Worm (Caenorhabditis elegans) whole organism, L2 larva: Measurements from ENCODE around the gene F59A6.10.

Experiments used
- F13H6.1 ChIP-seq: sonication (generic microtip); optimal IDR thresholded peaks from 2 replicates; lab custom pipeline; 2016; ENCODE audit warnings: missing genetic modification characterization, missing compliant biosample characterization
- R02D3.7 ChIP-seq: fragments of 150-350 bp; optimal IDR thresholded peaks from 2 replicates; lab custom pipeline; 2014; ENCODE audit warnings: missing biosample characterization, missing genetic modification characterization
- Y55F3AM.14 ChIP-seq: fragments of 200-800 bp; sonication (Bioruptor generic); optimal IDR thresholded peaks from 2 replicates; lab custom pipeline; 2018; ENCODE audit warnings: mild to moderate bottlenecking, missing genetic modification characterization, missing compliant biosample characterization
- ZK546.5 ChIP-seq: sonication (generic microtip); optimal IDR thresholded peaks from 2 replicates; lab custom pipeline; 2017; ENCODE audit warnings: missing biosample characterization, missing genetic modification characterization
- alr-1 ChIP-seq: fragments of 150-350 bp; optimal IDR thresholded peaks from 2 replicates; lab custom pipeline; 2014; ENCODE audit warnings: missing biosample characterization, missing genetic modification characterization
- aly-2 ChIP-seq: fragments of 150-350 bp; optimal IDR thresholded peaks from 2 replicates; lab custom pipeline; 2014; ENCODE audit warnings: missing biosample characterization, missing genetic modification characterization
- ama-1 ChIP-seq: fragments of 150-350 bp; optimal IDR thresholded peaks from 2 replicates; lab custom pipeline; 2018; ENCODE audit warnings: inconsistent platforms
- blmp-1 ChIP-seq: sonication (generic microtip); optimal IDR thresholded peaks from 2 replicates; lab custom pipeline; 2017; ENCODE audit warnings: missing genetic modification characterization, mild to moderate bottlenecking, missing compliant biosample characterization, antibody characterized with exemption, moderate library complexity; ENCODE audit not compliant: insufficient read depth
- ceh-16 ChIP-seq: fragments of 150-350 bp; optimal IDR thresholded peaks from 2 replicates; lab custom pipeline; 2014; ENCODE audit warnings: missing biosample characterization, missing genetic modification characterization
- ceh-82 ChIP-seq: fragments of 150-350 bp; optimal IDR thresholded peaks from 2 replicates; lab custom pipeline; 2014; ENCODE audit warnings: missing biosample characterization, missing genetic modification characterization
- crh-2 ChIP-seq: sonication (generic microtip); optimal IDR thresholded peaks from 2 replicates; lab custom pipeline; 2017; ENCODE audit warnings: missing biosample characterization, missing genetic modification characterization
- egl-27 ChIP-seq: sonication (generic microtip); optimal IDR thresholded peaks from 3 replicates; lab custom pipeline; 2017; ENCODE audit warnings: missing biosample characterization, missing genetic modification reagents, missing genetic modification characterization
- elt-1 ChIP-seq: fragments of 150-350 bp; optimal IDR thresholded peaks from 2 replicates; lab custom pipeline; 2014; ENCODE audit warnings: missing biosample characterization, missing genetic modification characterization
- elt-3 ChIP-seq: sonication (generic microtip); optimal IDR thresholded peaks from 2 replicates; lab custom pipeline; 2017; ENCODE audit warnings: missing biosample characterization, missing genetic modification characterization
- fos-1 ChIP-seq: fragments of 150-350 bp; optimal IDR thresholded peaks from 2 replicates; lab custom pipeline; 2014; ENCODE audit warnings: missing biosample characterization, missing genetic modification characterization
- gmeb-1 ChIP-seq: fragments of 150-350 bp; optimal IDR thresholded peaks from 2 replicates; lab custom pipeline; 2014; ENCODE audit warnings: missing biosample characterization, missing genetic modification characterization
- lin-11 ChIP-seq: fragments of 150-350 bp; sonication (generic microtip); optimal IDR thresholded peaks from 2 replicates; lab custom pipeline; 2014; ENCODE audit warnings: missing biosample characterization, missing genetic modification characterization, inconsistent platforms, mixed read lengths
- lin-13 ChIP-seq: fragments of 150-350 bp; optimal IDR thresholded peaks from 2 replicates; lab custom pipeline; 2014; ENCODE audit warnings: missing biosample characterization, missing genetic modification reagents, missing genetic modification characterization
- lin-39 ChIP-seq: fragments of 150-350 bp; optimal IDR thresholded peaks from 2 replicates; lab custom pipeline; 2014; ENCODE audit warnings: missing biosample characterization, missing genetic modification reagents, missing genetic modification characterization
- lsy-2 ChIP-seq, 2 experiments: fragments of 150-350 bp in 1 of 2; sonication (generic microtip) in 1 of 2; optimal IDR thresholded peaks; 2 replicates each; lab custom pipeline; 2014 to 2017; ENCODE audit warnings: missing biosample characterization in 2 of 2, missing genetic modification characterization in 2 of 2
- mab-5 ChIP-seq: fragments of 150-350 bp; optimal IDR thresholded peaks from 2 replicates; lab custom pipeline; 2014; ENCODE audit warnings: missing biosample characterization, missing genetic modification characterization
- nhr-10 ChIP-seq: sonication (generic microtip); optimal IDR thresholded peaks from 2 replicates; lab custom pipeline; 2017; ENCODE audit warnings: missing biosample characterization, missing genetic modification characterization
- nhr-11 ChIP-seq: fragments of 150-350 bp; optimal IDR thresholded peaks from 2 replicates; lab custom pipeline; 2014; ENCODE audit warnings: missing biosample characterization, missing genetic modification characterization
- nhr-12 ChIP-seq: fragments of 150-350 bp; optimal IDR thresholded peaks from 2 replicates; lab custom pipeline; 2014; ENCODE audit warnings: missing biosample characterization, missing genetic modification characterization
- nhr-129 ChIP-seq: fragments of 150-350 bp; optimal IDR thresholded peaks from 2 replicates; lab custom pipeline; 2014; ENCODE audit warnings: missing biosample characterization, missing genetic modification characterization
- nhr-23 ChIP-seq: fragments of 150-350 bp; optimal IDR thresholded peaks from 2 replicates; lab custom pipeline; 2014; ENCODE audit warnings: missing biosample characterization, missing genetic modification reagents, missing genetic modification characterization
- nhr-237 ChIP-seq: fragments of 150-350 bp; optimal IDR thresholded peaks from 2 replicates; lab custom pipeline; 2014; ENCODE audit warnings: missing biosample characterization, missing genetic modification characterization
- nhr-25 ChIP-seq: fragments of 150-350 bp; sonication (generic microtip); optimal IDR thresholded peaks from 3 replicates; lab custom pipeline; 2014; ENCODE audit warnings: missing biosample characterization, missing genetic modification characterization
- nhr-6 ChIP-seq: fragments of 150-350 bp; optimal IDR thresholded peaks from 2 replicates; lab custom pipeline; 2014; ENCODE audit warnings: missing biosample characterization, missing genetic modification characterization
- nhr-77 ChIP-seq: fragments of 150-350 bp; optimal IDR thresholded peaks from 2 replicates; lab custom pipeline; 2014; ENCODE audit warnings: missing biosample characterization, missing genetic modification characterization
- peb-1 ChIP-seq: fragments of 150-350 bp; optimal IDR thresholded peaks from 2 replicates; lab custom pipeline; 2014; ENCODE audit warnings: missing biosample characterization, missing genetic modification characterization
- sem-4 ChIP-seq: fragments of 150-350 bp; optimal IDR thresholded peaks from 2 replicates; lab custom pipeline; 2014; ENCODE audit warnings: missing biosample characterization, missing genetic modification reagents, missing genetic modification characterization
- skn-1 ChIP-seq: sonication (generic microtip); optimal IDR thresholded peaks from 2 replicates; lab custom pipeline; 2017; ENCODE audit warnings: missing biosample characterization, missing genetic modification characterization
- sma-3 ChIP-seq: sonication (generic microtip); optimal IDR thresholded peaks from 2 replicates; lab custom pipeline; 2016; ENCODE audit warnings: missing genetic modification reagents, missing genetic modification characterization, missing compliant biosample characterization
- sma-9 ChIP-seq, 2 experiments: fragments of 150-350 bp in 1 of 2; sonication (generic microtip) in 1 of 2; optimal IDR thresholded peaks; 2 replicates each; lab custom pipeline; 2014 to 2016; ENCODE audit warnings: missing genetic modification characterization in 2 of 2, mild to moderate bottlenecking in 1 of 2, missing biosample characterization in 1 of 2, missing compliant biosample characterization in 1 of 2, missing genetic modification reagents in 1 of 2, moderate library complexity in 1 of 2
- snpc-4 ChIP-seq: fragments of 150-350 bp; optimal IDR thresholded peaks from 2 replicates; lab custom pipeline; 2014; ENCODE audit warnings: missing biosample characterization, missing genetic modification characterization
- unc-39 ChIP-seq: fragments of 150-350 bp; optimal IDR thresholded peaks from 2 replicates; lab custom pipeline; 2014; ENCODE audit warnings: missing biosample characterization, missing genetic modification characterization
- unc-55 ChIP-seq: fragments of 150-350 bp; sonication (generic microtip); optimal IDR thresholded peaks from 3 replicates; lab custom pipeline; 2014; ENCODE audit warnings: missing biosample characterization, missing genetic modification reagents, missing genetic modification characterization
- zag-1 ChIP-seq: fragments of 150-350 bp; optimal IDR thresholded peaks from 2 replicates; lab custom pipeline; 2014; ENCODE audit warnings: missing biosample characterization, missing genetic modification characterization
- ztf-1 ChIP-seq: fragments of 200-800 bp; sonication (Bioruptor generic); conservative IDR thresholded peaks from 2 replicates; pipeline ENCODE4 v1.3.6; 2022; ENCODE audit warnings: missing genetic modification characterization, missing compliant biosample characterization
- ztf-11 ChIP-seq: sonication (generic microtip); optimal IDR thresholded peaks from 2 replicates; lab custom pipeline; 2017; ENCODE audit warnings: missing biosample characterization, missing genetic modification characterization

Gene F59A6.10

ce11 chrII:5022381-5022855 is 18.7 kb downstream of the F59A6.10 start, which contains the start of the genes nsy-1 and F59A6.13:
nsy-1 (plus strand) TSS chrII:5022757.
F59A6.13 (plus strand) TSS chrII:5022805.
- TF ChIP-seq Y55F3AM.14 (GFP tag; lab: Kevin White, UChicago) (no peak), sma-9 (GFP tag; optimal IDR thresholded peaks at IDR 0.05; lab: Kevin White, UChicago) (peak; percentile 35), sma-9 (tag; optimal IDR thresholded peaks at IDR 0.05; lab: Kevin White, UChicago) (no peak), fos-1 (tag; lab: Kevin White, UChicago) (peak; percentile 61), R02D3.7 (tag; lab: Kevin White, UChicago) (no peak), nhr-12 (tag; lab: Kevin White, UChicago) (no peak)

- no peak for TF ChIP-seq ZK546.5 (tag; lab: Kevin White, UChicago)
- no peak for TF ChIP-seq aly-2 (tag; lab: Kevin White, UChicago)
- no peak for TF ChIP-seq unc-39 (tag; lab: Kevin White, UChicago)
- TF ChIP-seq lin-39 (tag; lab: Kevin White, UChicago) = no peak
- no peak for TF ChIP-seq nhr-11
- no peak for TF ChIP-seq ama-1
- no peak for TF ChIP-seq blmp-1 (tag; lab: Kevin White, UChicago)
- no peak for TF ChIP-seq sma-3 (GFP tag; lab: Kevin White, UChicago)
- TF ChIP-seq nhr-129 (tag; lab: Kevin White, UChicago) = no peak
- no peak for TF ChIP-seq nhr-10 (tag; lab: Kevin White, UChicago)
- TF ChIP-seq peb-1 (tag; lab: Kevin White, UChicago) = no peak
- no peak for TF ChIP-seq unc-55 (GFP tag; lab: Kevin White, UChicago)
- TF ChIP-seq lin-11 = no peak
- TF ChIP-seq elt-3 (tag; lab: Kevin White, UChicago) = no peak
- TF ChIP-seq ceh-82 (tag; lab: Kevin White, UChicago) = no peak
- TF ChIP-seq Y55F3AM.14 (GFP tag; lab: Kevin White, UChicago) = no peak
- no peak for TF ChIP-seq mab-5
- TF ChIP-seq fos-1 (tag; lab: Kevin White, UChicago) = no peak
These were observed 24.2 kb downstream of the F59A6.10 start for ce11 chrII:5027952-5028351.

DNA sequence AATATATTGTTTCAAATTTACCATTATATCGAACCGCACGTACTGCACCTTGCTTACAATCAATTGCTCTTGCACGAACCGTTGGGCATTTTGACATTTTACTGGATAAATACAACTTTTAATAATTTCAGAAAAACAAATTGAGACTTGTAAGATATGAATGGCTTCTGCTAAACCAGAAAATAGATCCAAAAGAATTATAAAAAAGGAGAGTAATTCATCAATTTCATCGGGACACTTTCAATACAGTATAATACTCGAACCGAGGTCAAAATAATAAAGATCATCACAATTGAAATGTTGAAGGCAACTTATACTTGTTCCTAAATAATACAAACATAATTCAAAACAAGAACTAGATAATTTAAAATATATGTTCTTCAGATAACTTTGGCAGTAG is 27.9 kb downstream of the F59A6.10 start, which contains the start of gene wdr-83:
Gene wdr-83 (minus strand): TSS at position 101 of the 400 bp plus-strand sequence.
- TF ChIP-seq gmeb-1 (no peak), ZK546.5 (tag; lab: Kevin White, UChicago) (no peak), lin-13 (GFP tag; lab: Kevin White, UChicago) (no peak), nhr-10 (tag; lab: Kevin White, UChicago) (no peak), nhr-11 (no peak), zag-1 (no peak), ama-1 (no peak), snpc-4 (tag; lab: Kevin White, UChicago) (no peak), nhr-23 (tag; lab: Kevin White, UChicago) (no peak), crh-2 (tag; lab: Kevin White, UChicago) (no peak), lin-39 (tag; lab: Kevin White, UChicago) (no peak), nhr-129 (tag; lab: Kevin White, UChicago) (no peak), elt-1 (tag; lab: Kevin White, UChicago) (no peak), nhr-25 (no peak), elt-3 (tag; lab: Kevin White, UChicago) (no peak)

- TF ChIP-seq aly-2 (tag; lab: Kevin White, UChicago) (no peak), unc-39 (tag; lab: Kevin White, UChicago) (no peak), elt-3 (tag; lab: Kevin White, UChicago) (no peak), F13H6.1 (tag; lab: Kevin White, UChicago) (peak; percentile 70), nhr-11 (no peak), lin-13 (GFP tag; lab: Kevin White, UChicago) (peak; percentile 13), snpc-4 (tag; lab: Kevin White, UChicago) (peak; percentile 7), Y55F3AM.14 (GFP tag; lab: Kevin White, UChicago) (no peak), alr-1 (tag; lab: Kevin White, UChicago) (no peak), ceh-82 (tag; lab: Kevin White, UChicago) (no peak), skn-1 (tag; lab: Kevin White, UChicago) (no peak), nhr-10 (tag; lab: Kevin White, UChicago) (no peak), nhr-12 (tag; lab: Kevin White, UChicago) (no peak), zag-1 (no peak), ZK546.5 (tag; lab: Kevin White, UChicago) (no peak), ztf-1 (no peak), nhr-237 (no peak), fos-1 (tag; lab: Kevin White, UChicago) (peak; percentile 59), sem-4 (tag; lab: Kevin White, UChicago) (no peak), unc-55 (GFP tag; lab: Kevin White, UChicago) (peak; percentile 55), crh-2 (tag; lab: Kevin White, UChicago) (no peak), sma-3 (GFP tag; lab: Kevin White, UChicago) (peak; percentile 50), nhr-129 (tag; lab: Kevin White, UChicago) (peak; percentile 81), peb-1 (tag; lab: Kevin White, UChicago) (no peak), sma-9 (GFP tag; optimal IDR thresholded peaks at IDR 0.05; lab: Kevin White, UChicago) (peak; percentile 26), sma-9 (tag; optimal IDR thresholded peaks at IDR 0.05; lab: Kevin White, UChicago) (no peak), lsy-2 (tag; optimal IDR thresholded peaks at IDR 0.05; lab: Kevin White, UChicago) (peak; percentile 32 to 59), nhr-23 (tag; lab: Kevin White, UChicago) (no peak), elt-1 (tag; lab: Kevin White, UChicago) (no peak), nhr-77 (tag; lab: Kevin White, UChicago) (no peak), egl-27 (peak; percentile 32), ama-1 (no peak), mab-5 (no peak), ztf-11 (tag; lab: Kevin White, UChicago) (no peak), blmp-1 (tag; lab: Kevin White, UChicago) (no peak), nhr-25 (peak; percentile 1), ceh-16 (peak; percentile 13), nhr-6 (no peak), R02D3.7 (tag; lab: Kevin White, UChicago) (no peak)
These were observed 28.9 kb downstream of the F59A6.10 start for ce11 chrII:5032669-5033068.
